Worm (Caenorhabditis elegans) whole organism, early embryonic: ENCODE results near the gene cest-2.1.

Experiments
- B0310.2 ChIP-seq: sonication (generic microtip); optimal IDR thresholded peaks from 2 replicates; lab custom pipeline; 2016; ENCODE audit warnings: mild to moderate bottlenecking, missing genetic modification characterization, missing compliant biosample characterization
- F13C5.2 ChIP-seq: sonication (generic microtip); optimal IDR thresholded peaks from 2 replicates; lab custom pipeline; 2017; ENCODE audit warnings: mild to moderate bottlenecking, missing genetic modification characterization, inconsistent platforms, missing compliant biosample characterization
- aly-1 ChIP-seq: sonication (generic microtip); optimal IDR thresholded peaks from 2 replicates; lab custom pipeline; 2016; ENCODE audit warnings: missing genetic modification characterization, missing compliant biosample characterization
- ama-1 ChIP-seq: fragments of 150-350 bp; optimal IDR thresholded peaks from 2 replicates; lab custom pipeline; 2014
- ceh-13 ChIP-seq: fragments of 200-800 bp; sonication (Bioruptor generic); optimal IDR thresholded peaks from 2 replicates; lab custom pipeline; 2018; ENCODE audit warnings: mild to moderate bottlenecking, missing genetic modification characterization, missing compliant biosample characterization
- ceh-36 ChIP-seq: sonication (generic microtip); optimal IDR thresholded peaks from 2 replicates; lab custom pipeline; 2016; ENCODE audit warnings: missing genetic modification characterization, inconsistent platforms, missing compliant biosample characterization
- ets-7 ChIP-seq: sonication (generic microtip); optimal IDR thresholded peaks from 2 replicates; lab custom pipeline; 2016; ENCODE audit warnings: missing genotype, missing genetic modification characterization, missing compliant biosample characterization
- flt-1 ChIP-seq: fragments of 200-800 bp; sonication (Bioruptor generic); IDR thresholded peaks from 2 replicates; pipeline ENCODE4 v1.3.6; 2022; ENCODE audit warnings: missing genetic modification characterization, missing compliant biosample characterization
- hmbx-1 ChIP-seq: sonication (generic microtip); optimal IDR thresholded peaks from 2 replicates; lab custom pipeline; 2016; ENCODE audit warnings: mild to moderate bottlenecking, missing genetic modification characterization, missing compliant biosample characterization
- hmg-4 ChIP-seq: fragments of 200-800 bp; sonication (Bioruptor generic); optimal IDR thresholded peaks from 2 replicates; lab custom pipeline; 2018; ENCODE audit warnings: mild to moderate bottlenecking, missing genetic modification characterization, missing compliant biosample characterization
- hnd-1 ChIP-seq: sonication (generic microtip); optimal IDR thresholded peaks from 2 replicates; lab custom pipeline; 2016; ENCODE audit warnings: missing genetic modification characterization, missing compliant biosample characterization
- pes-1 ChIP-seq: fragments of 200-800 bp; sonication (Bioruptor generic); IDR thresholded peaks from 2 replicates; pipeline ENCODE4 v1.3.6; 2022; ENCODE audit warnings: missing genetic modification reagents, missing genetic modification characterization, missing compliant biosample characterization
- scrt-1 ChIP-seq: fragments of 200-800 bp; sonication (Bioruptor generic); IDR thresholded peaks from 2 replicates; pipeline ENCODE4 v1.3.6; 2022; ENCODE audit warnings: missing genetic modification characterization, missing compliant biosample characterization
- sea-1 ChIP-seq: fragments of 200-800 bp; sonication (Bioruptor generic); conservative IDR thresholded peaks from 2 replicates; pipeline ENCODE4 v1.3.6; 2022; ENCODE audit warnings: missing genetic modification characterization, missing compliant biosample characterization
- tbx-11 ChIP-seq: fragments of 200-800 bp; sonication (Bioruptor generic); IDR thresholded peaks from 2 replicates; pipeline ENCODE4 v1.3.6; 2022; ENCODE audit warnings: missing genetic modification characterization, missing compliant biosample characterization
- tbx-37 ChIP-seq: fragments of 200-800 bp; sonication (Bioruptor generic); conservative IDR thresholded peaks from 2 replicates; pipeline ENCODE4 v1.3.6; 2022; ENCODE audit warnings: missing genetic modification reagents, missing genetic modification characterization, missing compliant biosample characterization
- tra-4 ChIP-seq: sonication (generic microtip); optimal IDR thresholded peaks from 2 replicates; lab custom pipeline; 2017; ENCODE audit warnings: missing genetic modification characterization, missing compliant biosample characterization

The cest-2.1 gene

ce11 chrV:14176572-14176971 lies 5.3 kb upstream of the cest-2.1 start:
- TF ChIP-seq F13C5.2 (tag; lab: Kevin White, UChicago) = no peak
- TF ChIP-seq tra-4 (tag; lab: Kevin White, UChicago) = no peak
- TF ChIP-seq aly-1 = no peak
- no peak for TF ChIP-seq ceh-36 (tag; lab: Kevin White, UChicago)
- no peak for TF ChIP-seq tbx-37 (GFP tag; lab: Robert Waterston, UW)
- TF ChIP-seq sea-1 (GFP tag; lab: Robert Waterston, UW) = no peak
- TF ChIP-seq scrt-1 (GFP tag; lab: Robert Waterston, UW) = no peak
- TF ChIP-seq tbx-11 (GFP tag; lab: Robert Waterston, UW) = no peak
- no peak for TF ChIP-seq ama-1 (lab: Kevin White, UChicago)
- no peak for TF ChIP-seq B0310.2

ce11 chrV:14175216-14175615 lies 3.9 kb upstream of the cest-2.1 start, which contains the start of gene cest-2.2:
Gene cest-2.2, minus strand, starts transcription at chrV:14175355.
- TF ChIP-seq hmbx-1 (tag; lab: Kevin White, UChicago) (no peak), sea-1 (GFP tag; lab: Robert Waterston, UW) (no peak), hmg-4 (GFP tag; lab: Kevin White, UChicago) (no peak), hnd-1 (no peak), tbx-11 (GFP tag; lab: Robert Waterston, UW) (no peak), flt-1 (GFP tag; lab: Robert Waterston, UW) (no peak), F13C5.2 (tag; lab: Kevin White, UChicago) (no peak), pes-1 (GFP tag; lab: Robert Waterston, UW) (no peak), ceh-36 (tag; lab: Kevin White, UChicago) (no peak), B0310.2 (no peak), ama-1 (lab: Kevin White, UChicago) (no peak), ets-7 (no peak), tbx-37 (GFP tag; lab: Robert Waterston, UW) (no peak), ceh-13 (GFP tag; lab: Kevin White, UChicago) (no peak), tra-4 (tag; lab: Kevin White, UChicago) (no peak)

DNA sequence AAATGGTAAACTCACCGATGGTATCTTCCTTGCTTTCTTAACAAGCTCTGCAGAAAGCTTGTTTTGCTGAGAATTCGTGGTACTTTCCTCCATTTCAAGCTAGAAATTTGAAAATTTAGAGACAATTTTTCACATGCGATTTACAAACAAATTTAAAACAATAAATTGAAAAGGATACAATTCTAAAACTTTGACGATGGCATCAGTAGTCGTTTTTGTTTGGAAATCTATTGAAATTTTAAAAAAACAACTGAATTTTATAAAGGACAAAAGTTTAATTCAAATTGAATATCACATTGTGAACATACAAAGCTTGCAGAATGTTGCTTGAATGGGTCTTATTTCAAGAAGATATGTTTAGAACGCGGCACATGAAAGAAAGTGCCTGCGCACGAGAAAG lies 3.7 kb downstream of the cest-2.1 start, which contains the start of gene ocam-1:
Gene ocam-1 (minus strand): TSS at position 101 of the 400 bp plus-strand sequence.
- no peak for TF ChIP-seq tra-4 (tag; lab: Kevin White, UChicago)
- no peak for TF ChIP-seq ets-7

ce11 chrV:14166630-14167029 lies 4.7 kb downstream of the cest-2.1 start, which contains the start of gene cest-1.1:
Gene cest-1.1, minus strand, starts transcription at chrV:14166730.
- no peak for TF ChIP-seq ama-1 (lab: Kevin White, UChicago)
- no peak for TF ChIP-seq hmbx-1 (tag; lab: Kevin White, UChicago)
- TF ChIP-seq hnd-1 = no peak
- no peak for TF ChIP-seq F13C5.2 (tag; lab: Kevin White, UChicago)
- TF ChIP-seq tra-4 (tag; lab: Kevin White, UChicago) = no peak
- no peak for TF ChIP-seq B0310.2
- no peak for TF ChIP-seq flt-1 (GFP tag; lab: Robert Waterston, UW)
- TF ChIP-seq tbx-37 (GFP tag; lab: Robert Waterston, UW) = no peak
- TF ChIP-seq ceh-13 (GFP tag; lab: Kevin White, UChicago) = no peak
- TF ChIP-seq sea-1 (GFP tag; lab: Robert Waterston, UW) = no peak

ce11 chrV:14165745-14166144 lies 5.5 kb downstream of the cest-2.1 start:
- TF ChIP-seq hmbx-1 (tag; lab: Kevin White, UChicago) (no peak), ama-1 (lab: Kevin White, UChicago) (no peak), tbx-37 (GFP tag; lab: Robert Waterston, UW) (no peak), tbx-11 (GFP tag; lab: Robert Waterston, UW) (no peak), hnd-1 (no peak), scrt-1 (GFP tag; lab: Robert Waterston, UW) (no peak), aly-1 (no peak), pes-1 (GFP tag; lab: Robert Waterston, UW) (no peak), ceh-36 (tag; lab: Kevin White, UChicago) (no peak), ceh-13 (GFP tag; lab: Kevin White, UChicago) (no peak), hmg-4 (GFP tag; lab: Kevin White, UChicago) (no peak), tra-4 (tag; lab: Kevin White, UChicago) (no peak), ets-7 (no peak), flt-1 (GFP tag; lab: Robert Waterston, UW) (no peak), sea-1 (GFP tag; lab: Robert Waterston, UW) (no peak), B0310.2 (no peak), F13C5.2 (tag; lab: Kevin White, UChicago) (no peak)

DNA sequence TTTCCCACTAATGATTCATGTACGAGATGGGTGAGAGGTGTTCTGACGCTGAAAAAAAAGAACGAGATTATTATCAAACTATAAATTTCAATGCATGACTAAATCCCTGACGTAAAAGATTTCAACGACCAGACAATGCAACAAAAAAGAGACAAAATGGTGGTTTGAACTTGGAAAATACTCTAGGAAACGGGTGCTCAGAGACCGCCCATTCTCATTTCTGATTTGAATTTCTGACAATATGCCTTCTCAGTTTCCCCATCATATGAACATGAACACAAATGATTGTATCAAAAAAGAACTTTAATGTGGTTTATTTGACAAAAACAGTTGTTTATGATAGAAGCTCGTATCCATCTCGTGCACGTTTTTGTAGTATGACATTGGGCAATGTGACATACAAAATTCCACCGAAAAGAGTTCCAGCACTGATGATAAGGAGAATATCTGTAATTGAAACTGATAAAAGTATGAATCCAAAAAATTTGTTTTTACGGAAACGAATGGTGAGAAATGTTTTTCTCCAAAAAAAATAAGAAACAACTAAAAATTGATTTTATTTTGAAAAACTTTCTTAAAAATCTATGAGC lies 8.2 kb downstream of the cest-2.1 start, which contains the start of gene srd-26:
Gene srd-26 (minus strand): TSS at position 51 of the 590 bp plus-strand sequence.
- TF ChIP-seq tra-4 (tag; lab: Kevin White, UChicago) (no peak), scrt-1 (GFP tag; lab: Robert Waterston, UW) (no peak), flt-1 (GFP tag; lab: Robert Waterston, UW) (no peak)

ce11 chrV:14160698-14161097 lies 10.6 kb downstream of the cest-2.1 start, which contains the start of gene cest-1.2:
Gene cest-1.2, minus strand, starts transcription at chrV:14160862.
- TF ChIP-seq tra-4 (tag; lab: Kevin White, UChicago) (no peak), sea-1 (GFP tag; lab: Robert Waterston, UW) (no peak), flt-1 (GFP tag; lab: Robert Waterston, UW) (no peak), ets-7 (no peak), hnd-1 (no peak), B0310.2 (no peak), tbx-11 (GFP tag; lab: Robert Waterston, UW) (no peak), ceh-13 (GFP tag; lab: Kevin White, UChicago) (no peak), pes-1 (GFP tag; lab: Robert Waterston, UW) (no peak), F13C5.2 (tag; lab: Kevin White, UChicago) (no peak), aly-1 (no peak), ceh-36 (tag; lab: Kevin White, UChicago) (no peak), hmbx-1 (tag; lab: Kevin White, UChicago) (no peak), tbx-37 (GFP tag; lab: Robert Waterston, UW) (no peak), scrt-1 (GFP tag; lab: Robert Waterston, UW) (no peak), hmg-4 (GFP tag; lab: Kevin White, UChicago) (no peak), ama-1 (lab: Kevin White, UChicago) (no peak)
